Fruit fly (Drosophila melanogaster): ENCODE measurements around the gene CG32681.

DNA sequence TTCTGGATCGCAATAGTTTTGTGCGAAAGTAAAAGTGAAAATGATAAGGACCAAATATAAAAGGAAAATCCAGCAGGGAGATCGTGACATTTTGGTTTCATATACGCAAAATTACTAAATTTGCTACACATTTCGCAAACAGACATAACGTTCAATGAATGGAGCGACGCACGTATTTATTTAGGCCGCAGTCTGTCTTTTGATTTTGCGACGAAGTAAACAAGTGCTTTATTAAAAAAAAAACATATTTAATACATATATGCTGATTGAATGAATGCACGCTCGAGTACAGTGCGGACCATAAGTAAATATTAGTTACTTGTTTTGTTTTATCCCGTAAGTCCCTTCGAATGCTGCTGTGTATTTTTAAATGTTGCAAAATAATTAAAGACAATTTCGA is 13.8 kb downstream of the CG32681 start, which contains the start of gene CG32679:
- TF ChIP-seq Ets98B (GFP tag; IDR thresholded peaks at IDR 0.05): no peak
- no peak for TF ChIP-seq CG8159 (tag; optimal IDR thresholded peaks at IDR 0.05)
- TF ChIP-seq Pif1A (GFP tag; optimal IDR thresholded peaks at IDR 0.05): no peak
- TF ChIP-seq EcR (GFP tag; optimal IDR thresholded peaks at IDR 0.05): no peak
- TF ChIP-seq CG10348 (GFP tag; IDR thresholded peaks at IDR 0.05): no peak

Data from whole organism, pupa.